Worm (Caenorhabditis elegans): Measurements from ENCODE around the gene B0393.7.

ce11 chrIII:4739975-4740374 is 37.9 kb downstream of the B0393.7 start, which contains the start of gene ras-2:
- TF ChIP-seq snpc-4 (GFP tag; optimal IDR thresholded peaks at IDR 0.05) (no peak), snpc-4 (tag; optimal IDR thresholded peaks at IDR 0.05) (no peak), ama-1 (optimal IDR thresholded peaks at IDR 0.05) (no peak), ama-1 (GFP tag; optimal IDR thresholded peaks at IDR 0.05) (no peak), F49E8.2 (tag; optimal IDR thresholded peaks at IDR 0.05; ENCODE audit: insufficient read depth) (no peak), ets-4 (GFP tag; optimal IDR thresholded peaks at IDR 0.05) (no peak), mes-4 (tag; optimal IDR thresholded peaks at IDR 0.05) (no peak), xnd-1 (tag; optimal IDR thresholded peaks at IDR 0.05) (no peak), nhr-179 (tag; optimal IDR thresholded peaks at IDR 0.05) (no peak), unc-62 (GFP tag; optimal IDR thresholded peaks at IDR 0.05) (no peak), ceh-58 (GFP tag; IDR thresholded peaks at IDR 0.05) (no peak), ekl-4 (GFP tag; IDR thresholded peaks at IDR 0.05) (no peak), hlh-26 (GFP tag; conservative IDR thresholded peaks at IDR 0.05) (no peak)

All from whole organism, young adult.